Worm (Caenorhabditis elegans): ENCODE measurements around the gene irld-1.

ce11 chrV:4295920-4296319 lies 40.6 kb upstream of the irld-1 start, which contains the start of gene F47D2.11:
- TF ChIP-seq pha-4 (tag; optimal IDR thresholded peaks at IDR 0.05) (no peak), mls-2 (tag; optimal IDR thresholded peaks at IDR 0.05) (no peak), blmp-1 (tag; optimal IDR thresholded peaks at IDR 0.05) (no peak), bed-3 (GFP tag; optimal IDR thresholded peaks at IDR 0.05) (no peak), mab-5 (tag; optimal IDR thresholded peaks at IDR 0.05) (no peak), ceh-43 (GFP tag; optimal IDR thresholded peaks at IDR 0.05) (no peak), nhr-2 (tag; optimal IDR thresholded peaks at IDR 0.05) (no peak)
